Fruit fly (Drosophila melanogaster) whole organism, embryonic: ENCODE measurements around the gene how.
A peak's percentile ranks its signal among the peaks of the same experiment; 100 is the strongest.

Experiments
- B-H2 ChIP-seq: fragments of 200-800 bp; sonication (Bioruptor generic); optimal IDR thresholded peaks from 2 replicates; lab custom pipeline; 2018; ENCODE audit warnings: missing biosample characterization, mild to moderate bottlenecking, missing genetic modification characterization
- CG10366 ChIP-seq: fragments of 200-800 bp; sonication (Bioruptor generic); IDR thresholded peaks from 2 replicates; pipeline ENCODE4 v1.3.6; 2022; ENCODE audit warnings: missing biosample characterization, missing genetic modification characterization
- CG10959 ChIP-seq: fragments of 200-800 bp; sonication (Bioruptor generic); IDR thresholded peaks from 2 replicates; pipeline ENCODE4 v1.3.6; 2022; ENCODE audit warnings: missing biosample characterization, missing genetic modification characterization
- CG11723 ChIP-seq: fragments of 200-800 bp; sonication (Bioruptor generic); optimal IDR thresholded peaks from 2 replicates; lab custom pipeline; 2017; ENCODE audit warnings: missing biosample characterization, mild to moderate bottlenecking, missing genetic modification characterization
- CG12299 ChIP-seq: fragments of 200-800 bp; sonication (Bioruptor generic); optimal IDR thresholded peaks from 2 replicates; lab custom pipeline; 2018; ENCODE audit warnings: missing biosample characterization, mild to moderate bottlenecking, missing genetic modification characterization
- CG13296 ChIP-seq: fragments of 200-800 bp; sonication (Bioruptor generic); optimal IDR thresholded peaks from 3 replicates; lab custom pipeline; 2018; ENCODE audit warnings: missing biosample characterization, mild to moderate bottlenecking, missing genetic modification characterization
- CG15269 ChIP-seq: fragments of 200-800 bp; sonication (Bioruptor generic); optimal IDR thresholded peaks from 2 replicates; lab custom pipeline; 2018; ENCODE audit warnings: missing biosample characterization, mild to moderate bottlenecking, missing genetic modification characterization, moderate library complexity
- CG17328 ChIP-seq: fragments of 200-800 bp; sonication (Bioruptor generic); IDR thresholded peaks from 2 replicates; pipeline ENCODE4 v1.3.6; 2022; ENCODE audit warnings: missing biosample characterization, missing genetic modification characterization
- CG17359 ChIP-seq: fragments of 200-800 bp; sonication (Bioruptor generic); optimal IDR thresholded peaks from 3 replicates; lab custom pipeline; 2018; ENCODE audit warnings: missing biosample characterization, mild to moderate bottlenecking, missing genetic modification characterization, moderate library complexity
- CG18599 ChIP-seq: fragments of 200-800 bp; sonication (Bioruptor generic); optimal IDR thresholded peaks from 3 replicates; lab custom pipeline; 2017; ENCODE audit warnings: missing biosample characterization, missing genetic modification characterization, mild to moderate bottlenecking, moderate library complexity, missing genetic modification reagents
- CG2116 ChIP-seq: fragments of 200-800 bp; sonication (Bioruptor generic); optimal IDR thresholded peaks from 3 replicates; lab custom pipeline; 2018; ENCODE audit warnings: missing biosample characterization, mild to moderate bottlenecking, missing genetic modification characterization
- CG2120 ChIP-seq: fragments of 200-800 bp; sonication (Bioruptor generic); optimal IDR thresholded peaks from 3 replicates; lab custom pipeline; 2016; ENCODE audit warnings: missing biosample characterization, missing genetic modification characterization
- CG2202 ChIP-seq: fragments of 200-800 bp; sonication (Bioruptor generic); optimal IDR thresholded peaks from 2 replicates; lab custom pipeline; 2018; ENCODE audit warnings: missing biosample characterization, mild to moderate bottlenecking, missing genetic modification characterization
- CG31388 ChIP-seq: fragments of 200-800 bp; sonication (Bioruptor generic); optimal IDR thresholded peaks from 2 replicates; lab custom pipeline; 2016; ENCODE audit warnings: missing biosample characterization, missing genetic modification characterization
- CG31441 ChIP-seq: fragments of 200-800 bp; sonication (Bioruptor generic); IDR thresholded peaks from 2 replicates; pipeline ENCODE4 v1.3.6; 2022; ENCODE audit warnings: missing biosample characterization, missing genetic modification characterization
- CG34224 ChIP-seq: fragments of 200-800 bp; sonication (Bioruptor generic); IDR thresholded peaks from 3 replicates; pipeline ENCODE4 v1.3.6; 2022; ENCODE audit warnings: missing biosample characterization, missing genetic modification characterization; ENCODE audit not compliant: partially characterized antibody
- CG4282 ChIP-seq: fragments of 200-800 bp; sonication (Bioruptor generic); optimal IDR thresholded peaks from 2 replicates; lab custom pipeline; 2016; ENCODE audit warnings: missing biosample characterization, missing genetic modification characterization
- CG4820 ChIP-seq: fragments of 200-800 bp; sonication (Bioruptor generic); optimal IDR thresholded peaks from 3 replicates; lab custom pipeline; 2016; ENCODE audit warnings: missing biosample characterization, missing genetic modification characterization
- CG6272 ChIP-seq: fragments of 200-800 bp; sonication (Bioruptor generic); IDR thresholded peaks from 2 replicates; pipeline ENCODE4 v1.3.6; 2022; ENCODE audit warnings: missing biosample characterization, missing genetic modification characterization
- CG9797 ChIP-seq: fragments of 200-800 bp; sonication (Bioruptor generic); optimal IDR thresholded peaks from 3 replicates; lab custom pipeline; 2018; ENCODE audit warnings: missing biosample characterization, mild to moderate bottlenecking, missing genetic modification characterization
- Dad ChIP-seq: fragments of 200-800 bp; sonication (Bioruptor generic); optimal IDR thresholded peaks from 3 replicates; lab custom pipeline; 2016; ENCODE audit warnings: missing biosample characterization, missing genetic modification characterization
- Dfd ChIP-seq, 2 experiments: fragments of >200 bp; optimal IDR thresholded peaks; 2 replicates each; lab custom pipeline; 2017; ENCODE audit warnings: missing biosample characterization in 2 of 2, missing genetic modification characterization in 2 of 2
- Dip2 ChIP-seq: fragments of 200-800 bp; sonication (Bioruptor generic); IDR thresholded peaks from 2 replicates; pipeline ENCODE4 v1.3.6; 2022; ENCODE audit warnings: missing biosample characterization, missing genetic modification characterization
- Fer2 ChIP-seq: fragments of 200-800 bp; sonication (Bioruptor generic); optimal IDR thresholded peaks from 2 replicates; lab custom pipeline; 2018; ENCODE audit warnings: missing biosample characterization, mild to moderate bottlenecking, missing genetic modification characterization, moderate library complexity
- HmgD ChIP-seq: fragments of 200-800 bp; sonication (Bioruptor generic); optimal IDR thresholded peaks from 3 replicates; lab custom pipeline; 2016; ENCODE audit warnings: missing biosample characterization, missing genetic modification characterization
- Hmr ChIP-seq: fragments of 200-800 bp; sonication (Bioruptor generic); optimal IDR thresholded peaks from 3 replicates; lab custom pipeline; 2017; ENCODE audit warnings: mild to moderate bottlenecking, missing biosample characterization, missing genetic modification reagents, missing genetic modification characterization
- MBD-R2 ChIP-seq: fragments of 200-800 bp; sonication (Bioruptor generic); IDR thresholded peaks from 2 replicates; pipeline ENCODE4 v1.3.6; 2022; ENCODE audit warnings: missing biosample characterization, missing genetic modification characterization
- Med ChIP-seq: fragments of 200-800 bp; sonication (Bioruptor generic); peaks from one replicate; lab custom pipeline; 2016; ENCODE audit warnings: missing biosample characterization, missing genetic modification characterization, mild to moderate bottlenecking, inconsistent platforms, moderate library complexity
- PHDP ChIP-seq: fragments of 200-800 bp; sonication (Bioruptor generic); optimal IDR thresholded peaks from 3 replicates; lab custom pipeline; 2018; ENCODE audit warnings: missing biosample characterization, mild to moderate bottlenecking, missing genetic modification characterization, moderate library complexity
- Stat92E ChIP-seq, 3 experiments: fragments of >200 bp in 2 of 3; fragments of 200-800 bp in 1 of 3; sonication (Bioruptor generic) in 1 of 3; optimal IDR thresholded peaks; 2 replicates each; lab custom pipeline; 2017 to 2019; ENCODE audit warnings: missing biosample characterization in 3 of 3, missing genetic modification characterization in 3 of 3, mild to moderate bottlenecking in 1 of 3, moderate library complexity in 1 of 3
- ac ChIP-seq: fragments of 200-800 bp; sonication (Bioruptor generic); optimal IDR thresholded peaks from 3 replicates; lab custom pipeline; 2017; ENCODE audit warnings: missing biosample characterization, mild to moderate bottlenecking, missing genetic modification characterization
- amos ChIP-seq: fragments of 200-800 bp; sonication (Bioruptor generic); IDR thresholded peaks from 2 replicates; pipeline ENCODE4 v1.3.6; 2022; ENCODE audit warnings: missing biosample characterization, missing genetic modification characterization; ENCODE audit not compliant: partially characterized antibody
- aop ChIP-seq: fragments of 200-800 bp; sonication (Bioruptor generic); IDR thresholded peaks from 2 replicates; pipeline ENCODE4 v1.3.6; 2022; ENCODE audit warnings: missing biosample characterization, missing genetic modification characterization
- ara ChIP-seq: fragments of 200-800 bp; sonication (Bioruptor generic); IDR thresholded peaks from 2 replicates; pipeline ENCODE4 v1.3.6; 2022; ENCODE audit warnings: missing biosample characterization, missing genetic modification characterization
- bcd ChIP-seq: fragments of 200-800 bp; sonication (Bioruptor generic); optimal IDR thresholded peaks from 2 replicates; lab custom pipeline; 2017; ENCODE audit warnings: missing biosample characterization, mild to moderate bottlenecking, missing genetic modification characterization
- btn ChIP-seq: fragments of 200-800 bp; sonication (Bioruptor generic); optimal IDR thresholded peaks from 2 replicates; lab custom pipeline; 2016; ENCODE audit warnings: missing biosample characterization, missing genetic modification characterization
- corto ChIP-seq: fragments of 200-800 bp; sonication (Bioruptor generic); optimal IDR thresholded peaks from 2 replicates; lab custom pipeline; 2016; ENCODE audit warnings: missing biosample characterization, mild to moderate bottlenecking, missing genetic modification characterization, moderate library complexity
- danr ChIP-seq: fragments of 200-800 bp; sonication (Bioruptor generic); IDR thresholded peaks from 2 replicates; pipeline ENCODE4 v1.3.6; 2022; ENCODE audit warnings: missing biosample characterization, missing genetic modification characterization
- dmrt11E ChIP-seq: fragments of 200-800 bp; sonication (Bioruptor generic); optimal IDR thresholded peaks from 3 replicates; lab custom pipeline; 2018; ENCODE audit warnings: missing biosample characterization, mild to moderate bottlenecking, missing genetic modification characterization, moderate library complexity
- esg ChIP-seq: fragments of 200-800 bp; sonication (Bioruptor generic); conservative IDR thresholded peaks from 2 replicates; pipeline ENCODE4 v1.3.6; 2022; ENCODE audit warnings: missing biosample characterization, missing genetic modification characterization
- eyg ChIP-seq: fragments of 200-800 bp; sonication (Bioruptor generic); optimal IDR thresholded peaks from 3 replicates; lab custom pipeline; 2016; ENCODE audit warnings: missing biosample characterization, missing genetic modification characterization
- gfzf ChIP-seq: fragments of 200-800 bp; sonication (Bioruptor generic); optimal IDR thresholded peaks from 2 replicates; lab custom pipeline; 2016; ENCODE audit warnings: missing biosample characterization, mild to moderate bottlenecking, missing genetic modification characterization, moderate library complexity
- gt ChIP-seq: fragments of 200-800 bp; sonication (Bioruptor generic); IDR thresholded peaks from 2 replicates; pipeline ENCODE4 v1.3.6; 2022; ENCODE audit warnings: missing biosample characterization, missing genetic modification characterization
- ind ChIP-seq: fragments of 200-800 bp; sonication (Bioruptor generic); optimal IDR thresholded peaks from 3 replicates; lab custom pipeline; 2016; ENCODE audit warnings: missing biosample characterization, missing genetic modification characterization
- ken ChIP-seq: fragments of 200-800 bp; sonication (Bioruptor generic); IDR thresholded peaks from 3 replicates; pipeline ENCODE4 v1.3.6; 2022; ENCODE audit warnings: missing biosample characterization, missing genetic modification characterization
- org-1 ChIP-seq: fragments of 200-800 bp; sonication (Bioruptor generic); optimal IDR thresholded peaks from 2 replicates; lab custom pipeline; 2017; ENCODE audit warnings: missing biosample characterization, missing genetic modification characterization
- pum ChIP-seq: fragments of 200-800 bp; sonication (Bioruptor generic); optimal IDR thresholded peaks from 2 replicates; lab custom pipeline; 2016; ENCODE audit warnings: missing biosample characterization, missing genetic modification characterization
- sim ChIP-seq: fragments of 200-800 bp; sonication (Bioruptor generic); IDR thresholded peaks from 2 replicates; pipeline ENCODE4 v1.3.6; 2022; ENCODE audit warnings: missing biosample characterization, missing genetic modification characterization
- slou ChIP-seq: fragments of 200-800 bp; sonication (Bioruptor generic); optimal IDR thresholded peaks from 3 replicates; lab custom pipeline; 2016; ENCODE audit warnings: missing biosample characterization, missing genetic modification characterization
- tin ChIP-seq: fragments of 200-800 bp; sonication (Bioruptor generic); optimal IDR thresholded peaks from 3 replicates; lab custom pipeline; 2016; ENCODE audit warnings: missing biosample characterization, missing genetic modification characterization
- wdn ChIP-seq: fragments of 200-800 bp; sonication (Bioruptor generic); IDR thresholded peaks from 2 replicates; pipeline ENCODE4 v1.3.6; 2022; ENCODE audit warnings: missing biosample characterization, missing genetic modification characterization
- wek ChIP-seq: fragments of 200-800 bp; sonication (Bioruptor generic); optimal IDR thresholded peaks from 3 replicates; lab custom pipeline; 2018; ENCODE audit warnings: missing biosample characterization, mild to moderate bottlenecking, missing genetic modification characterization, moderate library complexity

Gene how

DNA sequence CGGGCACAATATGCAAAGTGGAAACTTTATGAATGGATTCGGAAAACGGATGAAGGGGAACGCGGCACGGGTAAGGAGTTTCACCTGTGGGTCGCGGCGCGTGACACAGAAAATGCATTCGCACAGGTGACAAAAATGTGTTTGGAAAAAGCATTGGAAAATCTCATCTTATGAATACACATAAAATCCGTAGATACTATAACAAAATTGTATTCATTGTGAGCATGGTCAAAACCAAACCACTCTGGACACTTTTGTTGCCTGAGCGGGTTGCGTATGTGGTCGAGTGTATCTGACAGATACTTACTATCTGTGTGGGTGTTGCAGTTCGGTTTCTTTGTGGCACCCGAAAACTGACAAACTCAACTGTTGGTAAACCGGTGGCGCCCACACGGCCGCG is 2.5 kb upstream of the how start (continued):
- no peak for TF ChIP-seq PHDP
- TF ChIP-seq ind (GFP tag; lab: Kevin White, UChicago): peak; percentile 30
- TF ChIP-seq sim: peak; percentile 74; the same call in 1 of the 2 replicates
- TF ChIP-seq CG9797 (GFP tag; lab: Kevin White, UChicago): no peak
- TF ChIP-seq gfzf (GFP tag; lab: Kevin White, UChicago): no peak
- no peak for TF ChIP-seq Fer2 (tag; lab: Kevin White, UChicago)
- TF ChIP-seq gt: no peak
- TF ChIP-seq org-1 (GFP tag; lab: Kevin White, UChicago): peak; percentile 42
- TF ChIP-seq CG4282 (GFP tag; lab: Kevin White, UChicago): no peak
- peak; percentile 18 for TF ChIP-seq CG4820 (GFP tag; lab: Kevin White, UChicago)
- TF ChIP-seq CG31441 (GFP tag; lab: Robert Waterston, UW): no peak
- no peak for TF ChIP-seq CG18599
- TF ChIP-seq danr: no peak
- TF ChIP-seq amos (GFP tag; lab: Robert Waterston, UW): no peak
- no peak for TF ChIP-seq Dfd (GFP tag; optimal IDR thresholded peaks at IDR 0.05; lab: Kevin White, UChicago)
- TF ChIP-seq CG17359: peak; percentile 61
- no peak for TF ChIP-seq MBD-R2 (GFP tag; lab: Robert Waterston, UW)
- TF ChIP-seq HmgD: no peak
- 0 out of 2 replicates have a peak, but pooled peaks have one; percentile 6 for TF ChIP-seq CG6272 (GFP tag; lab: Robert Waterston, UW)
- peak; percentile 29; the same call in 1 of the 2 replicates for TF ChIP-seq esg (GFP tag; lab: Robert Waterston, UW)
- TF ChIP-seq B-H2 (GFP tag; lab: Kevin White, UChicago): no peak
- TF ChIP-seq Dad (GFP tag; lab: Kevin White, UChicago): no peak
- no peak for TF ChIP-seq btn (GFP tag; lab: Kevin White, UChicago)
- TF ChIP-seq CG12299 (tag; lab: Kevin White, UChicago): no peak
- no peak for TF ChIP-seq eyg (GFP tag; lab: Kevin White, UChicago)
- no peak for TF ChIP-seq wek
- TF ChIP-seq pum: peak; percentile 33
- no peak for TF ChIP-seq CG13296
- TF ChIP-seq Stat92E (GFP tag; optimal IDR thresholded peaks at IDR 0.05; lab: Kevin White, UChicago): no peak
- no peak for TF ChIP-seq ac (GFP tag; lab: Kevin White, UChicago)
- TF ChIP-seq CG2116 (GFP tag; lab: Kevin White, UChicago): peak; percentile 9
- no peak for TF ChIP-seq CG11723 (GFP tag; lab: Kevin White, UChicago)
- no peak for TF ChIP-seq aop
- peak; percentile 57 for TF ChIP-seq CG10366 (GFP tag; lab: Robert Waterston, UW)
- TF ChIP-seq CG31388: no peak
- peak; percentile 78 for TF ChIP-seq CG17328 (GFP tag; lab: Robert Waterston, UW)
- TF ChIP-seq Med (GFP tag; lab: Kevin White, UChicago): peak; percentile 79
- TF ChIP-seq tin (GFP tag; lab: Kevin White, UChicago): no peak
- TF ChIP-seq dmrt11E (tag; lab: Kevin White, UChicago): peak; percentile 11
- TF ChIP-seq ara (GFP tag; lab: Robert Waterston, UW): peak; percentile 60
- TF ChIP-seq Dip2 (GFP tag; lab: Robert Waterston, UW): no peak
- TF ChIP-seq CG2120 (GFP tag; lab: Kevin White, UChicago): peak; percentile 28
- no peak for TF ChIP-seq slou (GFP tag; lab: Kevin White, UChicago)
- TF ChIP-seq corto (GFP tag; lab: Kevin White, UChicago): no peak
- no peak for TF ChIP-seq CG10959
- TF ChIP-seq Hmr (GFP tag; lab: Kevin White, UChicago): no peak
- no peak for TF ChIP-seq CG34224
- TF ChIP-seq bcd: peak; percentile 39
- no peak for TF ChIP-seq CG15269 (tag; lab: Kevin White, UChicago)
- peak; percentile 11 for TF ChIP-seq CG2202 (tag; lab: Kevin White, UChicago)
- peak; percentile 61; the same call in 1 of the 3 replicates for TF ChIP-seq ken (GFP tag; lab: Robert Waterston, UW)
- TF ChIP-seq wdn: no peak
